Worm (Caenorhabditis elegans): ENCODE measurements around the gene H35N09.2.
"Not testable (repeated sequence)": the region's sequence is repeated elsewhere in the genome, so short reads cannot be mapped to it uniquely, and the experiment has no call there.

H35N09.2 gene

DNA sequence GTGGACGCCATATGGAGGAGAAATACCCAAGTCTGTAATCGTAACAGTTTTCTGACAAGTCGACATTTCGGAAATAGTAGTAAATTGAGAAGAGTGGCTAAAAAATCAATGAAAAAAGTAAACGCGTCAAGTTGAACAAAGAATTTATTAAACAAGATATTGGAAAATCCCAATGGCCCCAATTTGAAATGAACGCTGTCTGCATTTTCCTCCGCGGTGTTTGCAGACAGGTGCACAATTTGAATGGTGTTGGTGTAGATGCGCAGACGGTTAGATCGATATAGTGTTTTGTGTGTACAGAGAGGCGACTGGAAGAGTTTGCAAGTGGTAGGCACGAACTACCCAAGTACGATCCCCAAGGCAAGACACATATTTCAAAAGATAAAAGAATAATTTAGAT, at the start of gene H35N09.2, which contains the start of gene H35N09.1:
H35N09.2 (minus strand) TSS at position 54 of the 400 bp plus-strand sequence.
H35N09.1 (plus strand) TSS at position 335 of the 400 bp plus-strand sequence.
- no peak for TF ChIP-seq unc-62 (GFP tag; optimal IDR thresholded peaks at IDR 0.05)

DNA sequence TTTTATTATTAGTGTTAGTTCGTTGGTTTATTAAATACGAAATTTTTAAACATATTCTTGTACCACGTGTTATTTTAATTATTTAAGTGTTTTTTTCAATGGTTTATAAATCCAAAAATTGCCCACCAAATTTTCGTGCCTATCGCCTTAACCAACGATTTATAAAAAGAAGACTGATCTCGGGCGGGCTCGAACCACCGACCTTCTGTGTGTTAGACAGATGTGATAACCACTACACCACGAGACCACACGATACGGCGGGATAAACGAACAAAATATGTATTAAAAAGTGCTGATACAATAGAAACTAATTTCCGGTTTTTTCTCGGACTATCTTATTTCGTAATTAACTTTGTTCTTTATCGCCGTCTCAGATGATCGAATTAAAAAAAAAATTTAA, 45.7 kb upstream of the H35N09.2 start:
- no peak for TF ChIP-seq unc-62 (GFP tag; optimal IDR thresholded peaks at IDR 0.05)

- no peak for TF ChIP-seq unc-62 (GFP tag; optimal IDR thresholded peaks at IDR 0.05)
Measured at ce11 chrX:8648582-8648981, 43.7 kb upstream of the H35N09.2 start.

ce11 chrX:8646997-8647396, 42.1 kb upstream of the H35N09.2 start, which contains the start of gene F12D9.2:
F12D9.2 (minus strand) TSS chrX:8647097.
- TF ChIP-seq unc-62 (GFP tag; optimal IDR thresholded peaks at IDR 0.05): no peak

DNA sequence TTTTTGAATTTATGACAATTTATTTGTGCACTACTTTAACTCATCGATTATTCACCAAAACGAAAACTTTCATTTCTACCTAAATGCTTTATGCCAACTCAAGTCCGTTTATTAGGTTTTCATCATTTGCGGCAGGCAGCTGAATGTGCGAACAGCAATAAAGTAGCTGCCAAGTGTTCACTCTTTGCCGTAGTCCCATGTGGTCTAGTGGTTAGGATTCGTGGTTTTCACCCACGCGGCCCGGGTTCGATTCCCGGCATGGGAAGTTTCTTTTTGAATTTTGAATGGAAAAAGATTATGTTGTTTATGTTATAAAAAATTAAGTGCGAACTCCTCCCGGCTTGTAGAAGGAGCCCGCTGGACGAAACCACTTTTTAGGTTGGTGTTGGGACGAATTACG, 41.4 kb upstream of the H35N09.2 start:
- TF ChIP-seq unc-62 (GFP tag; optimal IDR thresholded peaks at IDR 0.05): no peak

- TF ChIP-seq unc-62 (GFP tag; optimal IDR thresholded peaks at IDR 0.05): no peak
Measured at ce11 chrX:8643817-8644216, 39.0 kb upstream of the H35N09.2 start, which contains the start of gene stg-2. stg-2 (minus strand) TSS chrX:8643917.

ce11 chrX:8640654-8641053, 35.8 kb upstream of the H35N09.2 start:
- TF ChIP-seq unc-62 (GFP tag; optimal IDR thresholded peaks at IDR 0.05): no peak

ce11 chrX:8638679-8639184, 33.9 kb upstream of the H35N09.2 start:
- TF ChIP-seq unc-62 (GFP tag; optimal IDR thresholded peaks at IDR 0.05): no peak

- TF ChIP-seq unc-62 (GFP tag; optimal IDR thresholded peaks at IDR 0.05): no peak
Measured at ce11 chrX:8625090-8625489, 20.2 kb upstream of the H35N09.2 start, which contains the start of gene K01A12.3. K01A12.3 (minus strand) TSS chrX:8625190.

- TF ChIP-seq unc-62 (GFP tag; optimal IDR thresholded peaks at IDR 0.05): no peak
Measured at ce11 chrX:8623840-8624591, 19.2 kb upstream of the H35N09.2 start.

DNA sequence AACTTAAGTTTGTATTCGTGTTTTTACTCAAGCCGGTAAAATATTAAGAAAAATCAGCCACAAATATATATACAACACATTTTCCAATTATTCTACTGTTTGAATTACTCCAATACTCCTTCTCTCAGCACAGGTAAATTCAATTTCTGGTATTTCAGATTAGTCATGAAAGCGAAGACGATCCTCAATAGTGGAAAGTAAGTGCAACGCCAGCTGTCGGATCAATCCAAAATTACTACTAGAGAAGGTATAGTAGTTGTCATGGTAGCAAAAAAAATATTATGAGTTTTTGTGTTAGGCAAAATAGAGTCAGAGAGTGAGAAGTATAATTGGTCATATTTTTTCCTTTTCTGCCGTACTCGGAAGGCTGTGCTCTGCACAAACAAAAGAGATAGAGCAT, 8.2 kb upstream of the H35N09.2 start, which contains the start of gene K01A12.2:
K01A12.2 (plus strand) TSS at position 301 of the 400 bp plus-strand sequence.
- TF ChIP-seq unc-62 (GFP tag; optimal IDR thresholded peaks at IDR 0.05): no peak

DNA sequence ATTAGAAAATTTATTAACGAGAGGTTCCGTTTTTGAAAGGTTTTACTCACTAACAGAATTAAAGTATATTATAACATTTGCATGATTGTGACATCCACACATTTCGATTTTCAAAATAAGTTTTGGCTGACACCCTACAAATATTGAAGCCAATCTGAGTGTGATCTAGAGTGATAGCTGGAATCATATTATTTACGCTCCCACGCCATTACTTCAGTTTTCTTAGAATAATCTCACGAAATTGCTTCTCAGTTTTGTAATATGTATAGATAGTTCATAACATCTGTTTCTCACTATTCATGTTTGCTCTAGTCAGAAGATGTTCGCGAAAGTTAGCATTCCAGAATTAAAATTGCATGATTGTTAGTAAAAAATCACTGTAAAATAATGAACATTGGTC, 7.4 kb upstream of the H35N09.2 start:
- TF ChIP-seq unc-62 (GFP tag; optimal IDR thresholded peaks at IDR 0.05): no peak

DNA sequence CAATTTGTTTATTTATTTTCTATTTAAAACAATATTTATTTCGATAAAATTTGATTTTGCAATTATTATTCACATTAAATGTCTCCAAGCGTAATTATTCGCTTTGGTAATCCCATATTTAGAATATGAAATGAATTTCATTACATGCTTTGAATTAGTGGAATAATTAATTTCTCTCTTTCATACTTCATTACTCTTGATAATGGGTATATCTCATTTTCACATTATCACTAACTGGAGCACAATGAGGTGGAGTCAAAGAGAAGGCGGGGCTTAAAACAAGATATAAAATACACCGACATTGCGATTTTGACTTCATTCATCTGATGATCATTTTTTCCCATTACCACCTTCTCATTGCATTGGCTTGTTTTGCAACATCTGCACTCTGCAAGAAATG, 5.7 kb upstream of the H35N09.2 start, which contains the start of gene K01A12.4:
K01A12.4 (plus strand) TSS at position 301 of the 400 bp plus-strand sequence.
- not testable (repeated sequence) for TF ChIP-seq unc-62 (GFP tag; optimal IDR thresholded peaks at IDR 0.05)

DNA sequence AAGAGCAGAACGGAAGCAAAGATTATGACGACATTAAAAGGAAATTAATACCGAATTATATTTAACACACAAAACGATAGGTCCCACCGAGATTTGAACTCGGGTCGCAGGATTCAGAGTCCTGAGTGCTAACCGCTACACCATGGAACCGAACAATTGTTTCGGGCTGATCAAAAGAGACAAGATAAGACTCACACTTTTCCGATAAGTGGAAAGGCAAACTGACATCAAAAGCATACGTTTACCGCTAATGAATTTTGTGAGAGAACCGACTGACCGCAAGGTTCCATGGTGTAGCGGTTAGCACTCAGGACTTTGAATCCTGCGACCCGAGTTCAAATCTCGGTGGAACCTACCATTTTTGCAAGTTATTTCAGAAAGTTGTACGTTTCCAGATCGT, 3.9 kb upstream of the H35N09.2 start:
- no peak for TF ChIP-seq unc-62 (GFP tag; optimal IDR thresholded peaks at IDR 0.05)

ce11 chrX:8604160-8604559, 698 bp downstream of the H35N09.2 start:
- no peak for TF ChIP-seq unc-62 (GFP tag; optimal IDR thresholded peaks at IDR 0.05)

- TF ChIP-seq unc-62 (GFP tag; optimal IDR thresholded peaks at IDR 0.05): no peak
Measured at ce11 chrX:8602722-8603427, 2.0 kb downstream of the H35N09.2 start.
